Fruit fly (Drosophila melanogaster) whole organism, wandering third instar larva: Measurements from ENCODE around the gene CG11889.

ENCODE experiments used
- CG32264 ChIP-seq: fragments of 200-800 bp; sonication (Bioruptor generic); optimal IDR thresholded peaks from 2 replicates; lab custom pipeline; 2016; ENCODE audit warnings: missing biosample characterization, missing genetic modification characterization
- CG9705 ChIP-seq: fragments of 200-800 bp; sonication (Bioruptor generic); optimal IDR thresholded peaks from 2 replicates; lab custom pipeline; 2018; ENCODE audit warnings: missing biosample characterization, mild to moderate bottlenecking, missing genetic modification characterization
- CrebA ChIP-seq: fragments of 200-800 bp; sonication (Bioruptor generic); optimal IDR thresholded peaks from 2 replicates; lab custom pipeline; 2016; ENCODE audit warnings: missing biosample characterization, mild to moderate bottlenecking, missing genetic modification characterization, borderline replicate concordance
- Dfd ChIP-seq: fragments of >200 bp; optimal IDR thresholded peaks from 2 replicates; lab custom pipeline; 2017; ENCODE audit warnings: missing biosample characterization, missing genetic modification characterization
- Dif ChIP-seq: fragments of 200-275, 200-300 bp; sonication (Bioruptor generic); optimal IDR thresholded peaks from 2 replicates; lab custom pipeline; 2018; ENCODE audit warnings: missing biosample characterization, missing genetic modification characterization; ENCODE audit not compliant: partially characterized antibody
- GATAd ChIP-seq: sonication (Bioruptor generic); optimal IDR thresholded peaks from 2 replicates; lab custom pipeline; 2016; ENCODE audit warnings: missing biosample characterization, missing genetic modification characterization
- HLH106 ChIP-seq: fragments of 200-800 bp; optimal IDR thresholded peaks from 3 replicates; lab custom pipeline; 2019; ENCODE audit warnings: missing biosample characterization, mild to moderate bottlenecking, missing genetic modification characterization, moderate library complexity
- Hnf4 ChIP-seq: fragments of 200-800 bp; sonication (Bioruptor generic); optimal IDR thresholded peaks from 2 replicates; lab custom pipeline; 2016; ENCODE audit warnings: missing biosample characterization, mild to moderate bottlenecking, missing genetic modification characterization
- Hr78 ChIP-seq: fragments of >200 bp; optimal IDR thresholded peaks from 2 replicates; lab custom pipeline; 2017; ENCODE audit warnings: missing biosample characterization, missing genetic modification characterization
- Hr83 ChIP-seq: fragments of 200-300 bp; sonication (Bioruptor generic); optimal IDR thresholded peaks from 2 replicates; lab custom pipeline; 2016; ENCODE audit warnings: missing biosample characterization, mild to moderate bottlenecking, missing genetic modification characterization, moderate library complexity; ENCODE audit not compliant: poor library complexity, severe bottlenecking
- Jra ChIP-seq: sonication (Bioruptor generic); optimal IDR thresholded peaks from 2 replicates; lab custom pipeline; 2016; ENCODE audit warnings: missing biosample characterization, missing genetic modification characterization
- Mio ChIP-seq: sonication (Bioruptor generic); optimal IDR thresholded peaks from 2 replicates; lab custom pipeline; 2016; ENCODE audit warnings: missing biosample characterization, missing genetic modification characterization
- Myc ChIP-seq: fragments of >200 bp; optimal IDR thresholded peaks from 2 replicates; lab custom pipeline; 2017
- OdsH ChIP-seq: fragments of 200-800 bp; sonication (Bioruptor generic); optimal IDR thresholded peaks from 2 replicates; lab custom pipeline; 2016; ENCODE audit warnings: missing biosample characterization, mild to moderate bottlenecking, missing genetic modification characterization
- Rel ChIP-seq, 2 experiments: fragments of 200-800 bp; sonication (Bioruptor generic) in 1 of 2; optimal IDR thresholded peaks; 2 replicates in 1 of 2; 3 replicates in 1 of 2; lab custom pipeline; 2016 to 2019; ENCODE audit warnings: mild to moderate bottlenecking in 2 of 2, missing biosample characterization in 2 of 2, missing genetic modification characterization in 2 of 2, moderate library complexity in 1 of 2
- Sp1 ChIP-seq: fragments of 200-800 bp; sonication (Bioruptor generic); optimal IDR thresholded peaks from 3 replicates; lab custom pipeline; 2019; ENCODE audit warnings: missing biosample characterization, mild to moderate bottlenecking, missing genetic modification characterization, moderate library complexity
- br ChIP-seq: fragments of 200-800 bp; sonication (Bioruptor generic); optimal IDR thresholded peaks from 2 replicates; lab custom pipeline; 2016; ENCODE audit warnings: missing biosample characterization, missing genetic modification characterization
- brk ChIP-seq: fragments of 200-800 bp; sonication (Bioruptor generic); optimal IDR thresholded peaks from 2 replicates; lab custom pipeline; 2016; ENCODE audit warnings: missing biosample characterization, mild to moderate bottlenecking, missing genetic modification characterization
- dl ChIP-seq, 2 experiments: fragments of 175-275, 200-275 bp in 1 of 2; fragments of 200-275 bp in 1 of 2; sonication (Bioruptor generic); optimal IDR thresholded peaks; lab custom pipeline; 2018; ENCODE audit warnings: mild to moderate bottlenecking in 2 of 2, missing biosample characterization in 2 of 2, missing genetic modification characterization in 2 of 2, moderate library complexity in 2 of 2; ENCODE audit not compliant: partially characterized antibody in 2 of 2, insufficient read depth in 1 of 2
- dmrt93B ChIP-seq: fragments of 200-800 bp; sonication (Bioruptor generic); optimal IDR thresholded peaks from 2 replicates; lab custom pipeline; 2018; ENCODE audit warnings: missing biosample characterization, mild to moderate bottlenecking, missing genetic modification characterization
- dsf ChIP-seq: sonication (Bioruptor generic); optimal IDR thresholded peaks from 2 replicates; lab custom pipeline; 2016; ENCODE audit warnings: missing biosample characterization, missing genetic modification characterization, borderline replicate concordance
- ey ChIP-seq: fragments of 200-800 bp; sonication (Bioruptor generic); optimal IDR thresholded peaks from 2 replicates; lab custom pipeline; 2016; ENCODE audit warnings: missing biosample characterization, missing genetic modification characterization
- foxo ChIP-seq, 2 experiments: fragments of 200-800 bp; sonication (Bioruptor generic); optimal IDR thresholded peaks; 2 replicates in 1 of 2; 3 replicates in 1 of 2; lab custom pipeline; 2016 to 2017; ENCODE audit warnings: missing biosample characterization in 2 of 2, missing genetic modification characterization in 2 of 2
- fru ChIP-seq: fragments of 200-800 bp; sonication (Bioruptor generic); optimal IDR thresholded peaks from 3 replicates; lab custom pipeline; 2016; ENCODE audit warnings: missing biosample characterization, mild to moderate bottlenecking, missing genetic modification characterization
- h ChIP-seq: fragments of 200-800 bp; sonication (Bioruptor generic); optimal IDR thresholded peaks from 3 replicates; lab custom pipeline; 2016; ENCODE audit warnings: missing biosample characterization, mild to moderate bottlenecking, missing genetic modification characterization
- jim ChIP-seq: fragments of 175-275, 200-325 bp; sonication (Bioruptor generic); optimal IDR thresholded peaks from 2 replicates; lab custom pipeline; 2016; ENCODE audit warnings: missing biosample characterization, mild to moderate bottlenecking, missing genetic modification characterization
- lola ChIP-seq: fragments of >200 bp; optimal IDR thresholded peaks from 2 replicates; lab custom pipeline; 2017; ENCODE audit warnings: missing biosample characterization, missing genetic modification characterization
- pan ChIP-seq: fragments of >200 bp; optimal IDR thresholded peaks from 2 replicates; lab custom pipeline; 2017
- psq ChIP-seq: fragments of 200-800 bp; sonication (Bioruptor generic); optimal IDR thresholded peaks from 3 replicates; lab custom pipeline; 2017; ENCODE audit warnings: missing biosample characterization, mild to moderate bottlenecking, missing genetic modification characterization, moderate library complexity
- rgr ChIP-seq: fragments of 200-800 bp; sonication (Bioruptor generic); optimal IDR thresholded peaks from 3 replicates; lab custom pipeline; 2016; ENCODE audit warnings: missing biosample characterization, mild to moderate bottlenecking, missing genetic modification characterization
- sage ChIP-seq: fragments of 200-800 bp; sonication (Bioruptor generic); optimal IDR thresholded peaks from 2 replicates; lab custom pipeline; 2016; ENCODE audit warnings: missing biosample characterization, mild to moderate bottlenecking, missing genetic modification characterization
- sv ChIP-seq: fragments of 200-800 bp; sonication (Bioruptor generic); optimal IDR thresholded peaks from 3 replicates; lab custom pipeline; 2016; ENCODE audit warnings: missing biosample characterization, missing genetic modification characterization
- tai ChIP-seq: sonication (Bioruptor generic); optimal IDR thresholded peaks from 2 replicates; lab custom pipeline; 2016; ENCODE audit warnings: missing biosample characterization, missing genetic modification characterization
- usp ChIP-seq: fragments of >200 bp; optimal IDR thresholded peaks from 2 replicates; lab custom pipeline; 2017; ENCODE audit warnings: missing biosample characterization, missing genetic modification characterization
- woc ChIP-seq: sonication (Bioruptor generic); optimal IDR thresholded peaks from 2 replicates; lab custom pipeline; 2016; ENCODE audit warnings: missing biosample characterization, mild to moderate bottlenecking, missing genetic modification characterization

Gene CG11889

dm6 chr3R:25239880-25240279 is 30.1 kb upstream of the CG11889 start, which contains the start of gene to:
Gene to (plus strand): TSS chr3R:25240180.
- TF ChIP-seq rgr (GFP tag; lab: Kevin White, UChicago): no peak
- TF ChIP-seq woc (GFP tag; lab: Kevin White, UChicago): no peak
- TF ChIP-seq Hr83: no peak
- TF ChIP-seq h (GFP tag; lab: Kevin White, UChicago): no peak
- no peak for TF ChIP-seq brk (GFP tag; lab: Kevin White, UChicago)
- TF ChIP-seq CG9705 (GFP tag; lab: Kevin White, UChicago): no peak
- no peak for TF ChIP-seq Myc (lab: Kevin White, UChicago)
- no peak for TF ChIP-seq OdsH (GFP tag; lab: Kevin White, UChicago)
- no peak for TF ChIP-seq dsf (GFP tag; lab: Kevin White, UChicago)
- TF ChIP-seq Rel (GFP tag; optimal IDR thresholded peaks at IDR 0.05; lab: Kevin White, UChicago): no peak
- TF ChIP-seq Rel (tag; optimal IDR thresholded peaks at IDR 0.05; lab: Kevin White, UChicago): no peak

- TF ChIP-seq Jra (GFP tag; lab: Kevin White, UChicago): no peak
- TF ChIP-seq Rel (GFP tag; optimal IDR thresholded peaks at IDR 0.05; lab: Kevin White, UChicago): no peak
- peak; percentile 76 for TF ChIP-seq Rel (tag; optimal IDR thresholded peaks at IDR 0.05; lab: Kevin White, UChicago)
Observed at dm6 chr3R:25241507-25242070, 28.4 kb upstream of the CG11889 start, which contains the start of gene CG11854. Gene CG11854 (plus strand): TSS chr3R:25242020.

dm6 chr3R:25245052-25245813 is 24.8 kb upstream of the CG11889 start, which contains the start of gene bam:
Gene bam (minus strand): TSS chr3R:25245109.
- TF ChIP-seq Myc (lab: Kevin White, UChicago): peak; percentile 51
- TF ChIP-seq dl (GFP tag; optimal IDR thresholded peaks at IDR 0.05; lab: Kevin White, UChicago; ENCODE audit: insufficient read depth in 1 of 2, partially characterized antibody in 2 of 2): no peak
- no peak for TF ChIP-seq Sp1
- no peak for TF ChIP-seq Rel (GFP tag; optimal IDR thresholded peaks at IDR 0.05; lab: Kevin White, UChicago)
- TF ChIP-seq Rel (tag; optimal IDR thresholded peaks at IDR 0.05; lab: Kevin White, UChicago): peak; percentile 77
- TF ChIP-seq woc (GFP tag; lab: Kevin White, UChicago): no peak

dm6 chr3R:25247379-25247869 is 22.6 kb upstream of the CG11889 start, which contains the start of the genes RpS27 and Nup37:
Gene RpS27 (minus strand): TSS chr3R:25247514.
Gene Nup37 (plus strand): TSS chr3R:25247658.
- TF ChIP-seq Dif (GFP tag; lab: Kevin White, UChicago): no peak
- TF ChIP-seq rgr (GFP tag; lab: Kevin White, UChicago): peak; percentile 99
- peak; percentile 89 for TF ChIP-seq psq (GFP tag; lab: Kevin White, UChicago)
- peak; percentile 99 for TF ChIP-seq dmrt93B (GFP tag; lab: Kevin White, UChicago)
- TF ChIP-seq woc (GFP tag; lab: Kevin White, UChicago): peak; percentile 77
- no peak for TF ChIP-seq CrebA
- TF ChIP-seq Sp1: peak; percentile 97
- no peak for TF ChIP-seq Hr78 (GFP tag; lab: Kevin White, UChicago)
- TF ChIP-seq HLH106 (tag; lab: Kevin White, UChicago): peak; percentile 96
- TF ChIP-seq fru (GFP tag; lab: Kevin White, UChicago): peak; percentile 96
- no peak for TF ChIP-seq Hnf4 (GFP tag; lab: Kevin White, UChicago)
- peak; percentile 98 for TF ChIP-seq br
- peak; percentile 79 for TF ChIP-seq dsf (GFP tag; lab: Kevin White, UChicago)
- peak; percentile 81 to 97 for TF ChIP-seq foxo (GFP tag; optimal IDR thresholded peaks at IDR 0.05; lab: Kevin White, UChicago)
- TF ChIP-seq GATAd (GFP tag; lab: Kevin White, UChicago): peak; percentile 89
- TF ChIP-seq ey (GFP tag; lab: Kevin White, UChicago): peak; percentile 90
- TF ChIP-seq Mio: peak; percentile 92
- TF ChIP-seq pan (lab: Kevin White, UChicago): no peak
- TF ChIP-seq usp: no peak
- peak; percentile 7 for TF ChIP-seq jim
- TF ChIP-seq brk (GFP tag; lab: Kevin White, UChicago): no peak
- TF ChIP-seq sv (GFP tag; lab: Kevin White, UChicago): peak; percentile 96
- peak; percentile 96 for TF ChIP-seq h (GFP tag; lab: Kevin White, UChicago)
- peak; percentile 25 for TF ChIP-seq Myc (lab: Kevin White, UChicago)
- TF ChIP-seq CG9705 (GFP tag; lab: Kevin White, UChicago): peak; percentile 99
- peak; percentile 53 for TF ChIP-seq Rel (GFP tag; optimal IDR thresholded peaks at IDR 0.05; lab: Kevin White, UChicago)
- TF ChIP-seq Rel (tag; optimal IDR thresholded peaks at IDR 0.05; lab: Kevin White, UChicago): peak; percentile 83
- no peak for TF ChIP-seq Dfd
- peak; percentile 66 for TF ChIP-seq sage (GFP tag; lab: Kevin White, UChicago)
- peak; percentile 95 for TF ChIP-seq OdsH (GFP tag; lab: Kevin White, UChicago)
- TF ChIP-seq Hr83: peak; percentile 99
- TF ChIP-seq CG32264: peak; percentile 91
- no peak for TF ChIP-seq tai (GFP tag; lab: Kevin White, UChicago)
- TF ChIP-seq lola: no peak
